Fruit fly (Drosophila melanogaster): ENCODE results near the gene mdlc.

Gene mdlc

dm6 chr3R:20080205-20080604, 22.7 kb downstream of the mdlc start:
- no peak for TF ChIP-seq CG17801 (GFP tag; optimal IDR thresholded peaks at IDR 0.05; ENCODE audit: partially characterized antibody)

- no peak for TF ChIP-seq CG17801 (GFP tag; optimal IDR thresholded peaks at IDR 0.05; ENCODE audit: partially characterized antibody)
Measured at dm6 chr3R:20082350-20082749, 24.8 kb downstream of the mdlc start, which contains the start of gene Rh3. Gene Rh3 (minus strand): TSS chr3R:20082450.

dm6 chr3R:20107863-20108262, 50.3 kb downstream of the mdlc start, which contains the start of gene CG31206:
Gene CG31206 (minus strand): TSS chr3R:20107963.
- TF ChIP-seq CG17801 (GFP tag; optimal IDR thresholded peaks at IDR 0.05; ENCODE audit: partially characterized antibody): no peak

All from ovary, adult (tissue).